Worm (Caenorhabditis elegans) whole organism, L1 larva: ENCODE results near the gene cbp-1.

Experiments used
- C04F5.9 ChIP-seq: sonication (generic microtip); optimal IDR thresholded peaks from 2 replicates; lab custom pipeline; 2016; ENCODE audit warnings: missing genetic modification characterization, missing compliant biosample characterization
- C34B4.2 ChIP-seq: sonication (generic microtip); optimal IDR thresholded peaks from 2 replicates; lab custom pipeline; 2017; ENCODE audit warnings: mild to moderate bottlenecking, missing genetic modification characterization, missing compliant biosample characterization
- aly-2 ChIP-seq: fragments of 150-350 bp; optimal IDR thresholded peaks from 2 replicates; lab custom pipeline; 2014; ENCODE audit warnings: missing biosample characterization, missing genetic modification characterization
- ama-1 ChIP-seq: fragments of 150-350 bp; optimal IDR thresholded peaks from 2 replicates; lab custom pipeline; 2014
- ceh-63 ChIP-seq: fragments of 200-800 bp; sonication (Bioruptor generic); optimal IDR thresholded peaks from 2 replicates; lab custom pipeline; 2018; ENCODE audit warnings: mild to moderate bottlenecking, missing genetic modification characterization, missing compliant biosample characterization
- ceh-8 ChIP-seq: fragments of 200-800 bp; sonication (Bioruptor generic); optimal IDR thresholded peaks from 2 replicates; lab custom pipeline; 2018; ENCODE audit warnings: mild to moderate bottlenecking, missing genetic modification characterization, moderate library complexity, missing compliant biosample characterization
- ceh-82 ChIP-seq, 3 experiments: fragments of 150-350 bp in 1 of 3; sonication (generic microtip) in 2 of 3; optimal IDR thresholded peaks; 2 replicates each; lab custom pipeline; 2014 to 2017; ENCODE audit warnings: missing biosample characterization in 3 of 3, missing genetic modification characterization in 3 of 3
- ces-1 ChIP-seq: fragments of 150-350 bp; optimal IDR thresholded peaks from 2 replicates; lab custom pipeline; 2014; ENCODE audit warnings: missing biosample characterization, missing genetic modification reagents, missing genetic modification characterization
- dpl-1 ChIP-seq, 3 experiments: fragments of 150-350 bp in 2 of 3; sonication (generic microtip) in 1 of 3; optimal IDR thresholded peaks; 2 replicates each; lab custom pipeline; 2014 to 2017; ENCODE audit warnings: missing biosample characterization in 3 of 3, missing genetic modification characterization in 3 of 3, missing genetic modification reagents in 3 of 3
- efl-1 ChIP-seq, 4 experiments: fragments of 150-350 bp; optimal IDR thresholded peaks in 3 of 4; peaks in 1 of 4; 1 replicate in 1 of 4; 2 replicates in 3 of 4; lab custom pipeline; 2014; ENCODE audit warnings: missing biosample characterization in 2 of 4, missing genetic modification characterization in 2 of 4, missing genetic modification reagents in 2 of 4
- efl-3 ChIP-seq: fragments of 200-800 bp; sonication (Bioruptor generic); optimal IDR thresholded peaks from 2 replicates; lab custom pipeline; 2018; ENCODE audit warnings: mild to moderate bottlenecking, missing genetic modification characterization, missing compliant biosample characterization
- elt-2 ChIP-seq: sonication (generic microtip); optimal IDR thresholded peaks from 2 replicates; lab custom pipeline; 2016; ENCODE audit warnings: missing genetic modification characterization, mild to moderate bottlenecking, inconsistent platforms, missing compliant biosample characterization, missing genetic modification reagents
- fkh-10 ChIP-seq: sonication (generic microtip); optimal IDR thresholded peaks from 2 replicates; lab custom pipeline; 2017; ENCODE audit warnings: missing biosample characterization, missing genetic modification reagents, missing genetic modification characterization
- hlh-17 ChIP-seq: fragments of 200-800 bp; sonication (Bioruptor generic); optimal IDR thresholded peaks from 2 replicates; lab custom pipeline; 2018; ENCODE audit warnings: missing genetic modification characterization, mild to moderate bottlenecking, missing compliant biosample characterization, moderate library complexity, borderline replicate concordance
- irx-1 ChIP-seq: sonication (generic microtip); optimal IDR thresholded peaks from 2 replicates; lab custom pipeline; 2016; ENCODE audit warnings: missing genetic modification characterization, missing compliant biosample characterization
- isw-1 ChIP-seq: fragments of 200-800 bp; sonication (Bioruptor generic); IDR thresholded peaks from 2 replicates; pipeline ENCODE4 v1.3.6; 2022; ENCODE audit warnings: missing genetic modification characterization, missing compliant biosample characterization
- jun-1 ChIP-seq: fragments of 150-350 bp; optimal IDR thresholded peaks from 2 replicates; lab custom pipeline; 2014; ENCODE audit warnings: missing biosample characterization, missing genetic modification reagents, missing genetic modification characterization
- lin-14 ChIP-seq: fragments of 200-800 bp; sonication (Bioruptor generic); optimal IDR thresholded peaks from 2 replicates; lab custom pipeline; 2018; ENCODE audit warnings: mild to moderate bottlenecking, missing genetic modification characterization, moderate library complexity, missing compliant biosample characterization
- lin-15B ChIP-seq: fragments of 150-350 bp; sonication (generic microtip); optimal IDR thresholded peaks from 3 replicates; lab custom pipeline; 2014; ENCODE audit warnings: missing biosample characterization, missing genetic modification characterization
- lin-35 ChIP-seq, 2 experiments: fragments of 150-350 bp; optimal IDR thresholded peaks; 2 replicates each; lab custom pipeline; 2014; ENCODE audit warnings: missing biosample characterization in 2 of 2, missing genetic modification characterization in 2 of 2, missing genetic modification reagents in 2 of 2
- lir-3 ChIP-seq: sonication (generic microtip); optimal IDR thresholded peaks from 2 replicates; lab custom pipeline; 2016; ENCODE audit warnings: mild to moderate bottlenecking, missing genetic modification characterization, moderate library complexity, missing compliant biosample characterization; ENCODE audit not compliant: poor library complexity
- lsy-2 ChIP-seq, 2 experiments: fragments of 150-350 bp; optimal IDR thresholded peaks; 2 replicates each; lab custom pipeline; 2014; ENCODE audit warnings: missing biosample characterization in 2 of 2, missing genetic modification characterization in 2 of 2
- mep-1 ChIP-seq: fragments of 150-350 bp; optimal IDR thresholded peaks from 2 replicates; lab custom pipeline; 2014; ENCODE audit warnings: missing biosample characterization, missing genetic modification characterization
- nhr-11 ChIP-seq: fragments of 150-350 bp; optimal IDR thresholded peaks from 2 replicates; lab custom pipeline; 2014; ENCODE audit warnings: missing biosample characterization, missing genetic modification characterization
- nhr-12 ChIP-seq: sonication (generic microtip); optimal IDR thresholded peaks from 2 replicates; lab custom pipeline; 2017; ENCODE audit warnings: missing biosample characterization, missing genetic modification characterization
- nhr-19 ChIP-seq: fragments of 200-800 bp; sonication (Bioruptor generic); conservative IDR thresholded peaks from 2 replicates; pipeline ENCODE4 v1.3.6; 2022; ENCODE audit warnings: missing genetic modification characterization, missing compliant biosample characterization
- nhr-20 ChIP-seq: sonication (generic microtip); optimal IDR thresholded peaks from 2 replicates; lab custom pipeline; 2016; ENCODE audit warnings: mild to moderate bottlenecking, missing genetic modification characterization, missing compliant biosample characterization
- nhr-71 ChIP-seq: sonication (generic microtip); optimal IDR thresholded peaks from 2 replicates; lab custom pipeline; 2016; ENCODE audit warnings: mild to moderate bottlenecking, missing genetic modification characterization, moderate library complexity, missing compliant biosample characterization
- nhr-77 ChIP-seq: fragments of 150-350 bp; optimal IDR thresholded peaks from 2 replicates; lab custom pipeline; 2014; ENCODE audit warnings: missing biosample characterization, missing genetic modification characterization
- nhr-85 ChIP-seq: sonication (generic microtip); peaks from one replicate; lab custom pipeline; 2016; ENCODE audit warnings: missing genetic modification characterization, inconsistent platforms, missing compliant biosample characterization
- nhr-90 ChIP-seq: sonication (generic microtip); optimal IDR thresholded peaks from 2 replicates; lab custom pipeline; 2016; ENCODE audit warnings: mild to moderate bottlenecking, missing genetic modification characterization, missing compliant biosample characterization; ENCODE audit not compliant: poor library complexity
- pqm-1 ChIP-seq: sonication (generic microtip); optimal IDR thresholded peaks from 3 replicates; lab custom pipeline; 2017; ENCODE audit warnings: missing biosample characterization, missing genetic modification characterization
- rnt-1 ChIP-seq: sonication (generic microtip); optimal IDR thresholded peaks from 2 replicates; lab custom pipeline; 2016; ENCODE audit warnings: mild to moderate bottlenecking, missing genetic modification characterization, moderate library complexity, missing compliant biosample characterization
- skn-1 ChIP-seq: fragments of 150-350 bp; optimal IDR thresholded peaks from 2 replicates; lab custom pipeline; 2014; ENCODE audit warnings: missing biosample characterization, missing genetic modification characterization
- snu-23 ChIP-seq: sonication (generic microtip); optimal IDR thresholded peaks from 2 replicates; lab custom pipeline; 2016; ENCODE audit warnings: missing genetic modification characterization, missing compliant biosample characterization
- sup-37 ChIP-seq: fragments of 200-800 bp; sonication (Bioruptor generic); optimal IDR thresholded peaks from 2 replicates; lab custom pipeline; 2018; ENCODE audit warnings: mild to moderate bottlenecking, missing genetic modification characterization, missing compliant biosample characterization
- swsn-7 ChIP-seq: sonication (generic microtip); optimal IDR thresholded peaks from 2 replicates; lab custom pipeline; 2016; ENCODE audit warnings: missing genetic modification characterization, missing compliant biosample characterization
- unc-30 ChIP-seq: sonication (generic microtip); optimal IDR thresholded peaks from 2 replicates; lab custom pipeline; 2017; ENCODE audit warnings: missing biosample characterization, missing genetic modification characterization
- unc-98 ChIP-seq: fragments of 200-800 bp; sonication (Bioruptor generic); IDR thresholded peaks from 2 replicates; pipeline ENCODE4 v1.3.6; 2022; ENCODE audit warnings: missing genetic modification characterization, missing compliant biosample characterization
- ztf-11 ChIP-seq, 2 experiments: sonication (generic microtip); optimal IDR thresholded peaks; 2 replicates each; lab custom pipeline; 2016 to 2017; ENCODE audit warnings: missing genetic modification characterization in 2 of 2, missing biosample characterization in 1 of 2, missing compliant biosample characterization in 1 of 2

cbp-1 gene

ce11 chrIII:9768023-9768422 lies 1.7 kb downstream of the cbp-1 start:
- TF ChIP-seq lin-14 (GFP tag; lab: Kevin White, UChicago) (no peak), efl-1 (optimal IDR thresholded peaks at IDR 0.05; lab: Kevin White, UChicago) (no peak), efl-1 (GFP tag; optimal IDR thresholded peaks at IDR 0.05 in 1 of 2; lab: Kevin White, UChicago) (peak in 1 of 2 experiments; percentile 73), isw-1 (GFP tag; lab: Robert Waterston, UW) (no peak), fkh-10 (GFP tag; lab: Kevin White, UChicago) (no peak)
- TF ChIP-seq, all 84 proteins: peak for 1

- no peak for TF ChIP-seq nhr-11 (tag; lab: Kevin White, UChicago)
- no peak for TF ChIP-seq snu-23 (GFP tag; lab: Kevin White, UChicago)
- no peak for TF ChIP-seq ceh-8 (GFP tag; lab: Kevin White, UChicago)
- TF ChIP-seq nhr-12 (tag; lab: Kevin White, UChicago) = no peak
- no peak for TF ChIP-seq lin-35 (GFP tag; optimal IDR thresholded peaks at IDR 0.05; lab: Kevin White, UChicago)
- no peak for TF ChIP-seq C34B4.2
- no peak for TF ChIP-seq ama-1 (lab: Kevin White, UChicago)
- no peak for TF ChIP-seq sup-37
- TF ChIP-seq swsn-7 (tag; lab: Kevin White, UChicago) = no peak
- TF ChIP-seq mep-1 (tag; lab: Kevin White, UChicago) = no peak
- no peak for TF ChIP-seq pqm-1 (tag; lab: Kevin White, UChicago)
- TF ChIP-seq efl-1 (optimal IDR thresholded peaks at IDR 0.05; lab: Kevin White, UChicago) = no peak
- TF ChIP-seq efl-1 (GFP tag; optimal IDR thresholded peaks at IDR 0.05 in 1 of 2; lab: Kevin White, UChicago) = no peak
These were observed 4.3 kb downstream of the cbp-1 start for ce11 chrIII:9770590-9770989.

- no peak for TF ChIP-seq ces-1
- no peak for TF ChIP-seq efl-1 (optimal IDR thresholded peaks at IDR 0.05; lab: Kevin White, UChicago)
- TF ChIP-seq efl-1 (GFP tag; optimal IDR thresholded peaks at IDR 0.05 in 1 of 2; lab: Kevin White, UChicago) = peak in 1 of 2 experiments; percentile 90
These were observed 6.1 kb downstream of the cbp-1 start for ce11 chrIII:9772394-9772793.

- no peak for TF ChIP-seq nhr-77 (tag; lab: Kevin White, UChicago)
- TF ChIP-seq nhr-71 (tag; lab: Kevin White, UChicago) = peak; percentile 10
- TF ChIP-seq skn-1 (tag; lab: Kevin White, UChicago) = no peak
- no peak for TF ChIP-seq nhr-20
- TF ChIP-seq nhr-85 (tag; lab: Kevin White, UChicago) = no peak
- TF ChIP-seq hlh-17 = no peak
- no peak for TF ChIP-seq jun-1 (tag; lab: Kevin White, UChicago)
- TF ChIP-seq isw-1 (GFP tag; lab: Robert Waterston, UW) = no peak
- TF ChIP-seq dpl-1 (GFP tag; optimal IDR thresholded peaks at IDR 0.05; lab: Kevin White, UChicago) = peak; percentile 53 to 78 (median 66)
- TF ChIP-seq lin-14 (GFP tag; lab: Kevin White, UChicago) = no peak
- no peak for TF ChIP-seq ztf-11 (tag; optimal IDR thresholded peaks at IDR 0.05; lab: Kevin White, UChicago)
- no peak for TF ChIP-seq ceh-8 (GFP tag; lab: Kevin White, UChicago)
- TF ChIP-seq snu-23 (GFP tag; lab: Kevin White, UChicago) = no peak
- TF ChIP-seq efl-3 = no peak
- TF ChIP-seq nhr-90 (tag; lab: Kevin White, UChicago) = no peak
- peak in 1 of 2 experiments; percentile 27 for TF ChIP-seq lsy-2 (tag; optimal IDR thresholded peaks at IDR 0.05; lab: Kevin White, UChicago)
- peak in 1 of 2 experiments; percentile 81 for TF ChIP-seq efl-1 (optimal IDR thresholded peaks at IDR 0.05; lab: Kevin White, UChicago)
- TF ChIP-seq efl-1 (GFP tag; optimal IDR thresholded peaks at IDR 0.05 in 1 of 2; lab: Kevin White, UChicago) = peak; percentile 73 to 98
- no peak for TF ChIP-seq C04F5.9 (tag; lab: Kevin White, UChicago)
- TF ChIP-seq ceh-63 (GFP tag; lab: Kevin White, UChicago) = no peak
- TF ChIP-seq lir-3 (tag; lab: Kevin White, UChicago) = peak; percentile 5
- TF ChIP-seq irx-1 (tag; lab: Kevin White, UChicago) = no peak
- peak; percentile 9 for TF ChIP-seq rnt-1 (tag; lab: Kevin White, UChicago)
- no peak for TF ChIP-seq lin-15B (tag; lab: Kevin White, UChicago)
- no peak for TF ChIP-seq unc-30 (tag; lab: Kevin White, UChicago)
- peak; percentile 59 to 90 for TF ChIP-seq lin-35 (GFP tag; optimal IDR thresholded peaks at IDR 0.05; lab: Kevin White, UChicago)
- TF ChIP-seq fkh-10 (GFP tag; lab: Kevin White, UChicago) = no peak
- TF ChIP-seq ceh-82 (tag; optimal IDR thresholded peaks at IDR 0.05; lab: Kevin White, UChicago) = no peak
- no peak for TF ChIP-seq nhr-11 (tag; lab: Kevin White, UChicago)
- no peak for TF ChIP-seq aly-2
- no peak for TF ChIP-seq nhr-19 (GFP tag; lab: Robert Waterston, UW)
- TF ChIP-seq swsn-7 (tag; lab: Kevin White, UChicago) = no peak
- TF ChIP-seq sup-37 = no peak
- no peak for TF ChIP-seq elt-2 (tag; lab: Kevin White, UChicago)
- no peak for TF ChIP-seq unc-98
- no peak for TF ChIP-seq pqm-1 (tag; lab: Kevin White, UChicago)
These were observed 9.6 kb downstream of the cbp-1 start for ce11 chrIII:9775916-9776315.
